Worm (Caenorhabditis elegans) whole organism, L4 larva: ENCODE measurements around the gene srh-271.

Source experiments
- aly-2 ChIP-seq: sonication (generic microtip); optimal IDR thresholded peaks from 2 replicates; lab custom pipeline; 2018; ENCODE audit warnings: missing biosample characterization, missing genetic modification characterization
- ama-1 ChIP-seq: fragments of 150-350 bp; optimal IDR thresholded peaks from 2 replicates; lab custom pipeline; 2014; ENCODE audit warnings: inconsistent platforms, mixed read lengths
- ceh-20 ChIP-seq: fragments of 200-800 bp; sonication (Bioruptor generic); IDR thresholded peaks from 2 replicates; pipeline ENCODE4 v1.3.6; 2022; ENCODE audit warnings: missing genetic modification reagents, missing genetic modification characterization, missing compliant biosample characterization
- ceh-28 ChIP-seq: fragments of 150-350 bp; optimal IDR thresholded peaks from 2 replicates; lab custom pipeline; 2014; ENCODE audit warnings: missing biosample characterization, missing genetic modification reagents, missing genetic modification characterization
- ceh-44 ChIP-seq: fragments of 200-800 bp; sonication (Bioruptor generic); IDR thresholded peaks from 2 replicates; pipeline ENCODE4 v1.3.6; 2022; ENCODE audit warnings: missing genetic modification reagents, missing genetic modification characterization, missing compliant biosample characterization
- egl-43 ChIP-seq: fragments of 200-800 bp; sonication (Bioruptor generic); IDR thresholded peaks from 2 replicates; pipeline ENCODE4 v1.3.6; 2022; ENCODE audit warnings: missing genetic modification reagents, missing genetic modification characterization, missing compliant biosample characterization
- rbr-2 ChIP-seq: sonication (generic microtip); optimal IDR thresholded peaks from 2 replicates; lab custom pipeline; 2016; ENCODE audit warnings: missing genotype, missing genetic modification characterization, missing compliant biosample characterization
- sdz-12 ChIP-seq: fragments of 200-800 bp; sonication (Bioruptor generic); optimal IDR thresholded peaks from 2 replicates; lab custom pipeline; 2018; ENCODE audit warnings: mild to moderate bottlenecking, missing genetic modification characterization, missing compliant biosample characterization

- no peak for TF ChIP-seq ceh-20
- no peak for TF ChIP-seq sdz-12 (GFP tag; lab: Kevin White, UChicago)
- no peak for TF ChIP-seq ama-1 (lab: Kevin White, UChicago)
- TF ChIP-seq aly-2 (tag; lab: Kevin White, UChicago): no peak
- TF ChIP-seq ceh-28 (tag; lab: Kevin White, UChicago): no peak
- TF ChIP-seq rbr-2 (tag; lab: Kevin White, UChicago): no peak
- TF ChIP-seq egl-43 (GFP tag; lab: Robert Waterston, UW): no peak
- no peak for TF ChIP-seq ceh-44 (GFP tag; lab: Robert Waterston, UW)
Measured at ce11 chrV:2573108-2573507, 48.7 kb downstream of the srh-271 start, which contains the start of gene srj-20.
